Fruit fly (Drosophila melanogaster) whole organism, wandering third instar larva: Measurements from ENCODE around the gene PIG-Wa.
A peak's percentile ranks its signal among the peaks of the same experiment; 100 is the strongest.

Experiments used
- Abd-B ChIP-seq: fragments of >200 bp; optimal IDR thresholded peaks from 2 replicates; lab custom pipeline; 2017; ENCODE audit warnings: missing biosample characterization, missing genetic modification characterization
- CG32264 ChIP-seq: fragments of 200-800 bp; sonication (Bioruptor generic); optimal IDR thresholded peaks from 2 replicates; lab custom pipeline; 2016; ENCODE audit warnings: missing biosample characterization, missing genetic modification characterization
- CG9705 ChIP-seq: fragments of 200-800 bp; sonication (Bioruptor generic); optimal IDR thresholded peaks from 2 replicates; lab custom pipeline; 2018; ENCODE audit warnings: missing biosample characterization, mild to moderate bottlenecking, missing genetic modification characterization
- CrebA ChIP-seq: fragments of 200-800 bp; sonication (Bioruptor generic); optimal IDR thresholded peaks from 2 replicates; lab custom pipeline; 2016; ENCODE audit warnings: missing biosample characterization, mild to moderate bottlenecking, missing genetic modification characterization, borderline replicate concordance
- Dfd ChIP-seq: fragments of >200 bp; optimal IDR thresholded peaks from 2 replicates; lab custom pipeline; 2017; ENCODE audit warnings: missing biosample characterization, missing genetic modification characterization
- Dif ChIP-seq: fragments of 200-275, 200-300 bp; sonication (Bioruptor generic); optimal IDR thresholded peaks from 2 replicates; lab custom pipeline; 2018; ENCODE audit warnings: missing biosample characterization, missing genetic modification characterization; ENCODE audit not compliant: partially characterized antibody
- HLH106 ChIP-seq: fragments of 200-800 bp; optimal IDR thresholded peaks from 3 replicates; lab custom pipeline; 2019; ENCODE audit warnings: missing biosample characterization, mild to moderate bottlenecking, missing genetic modification characterization, moderate library complexity
- Hnf4 ChIP-seq: fragments of 200-800 bp; sonication (Bioruptor generic); optimal IDR thresholded peaks from 2 replicates; lab custom pipeline; 2016; ENCODE audit warnings: missing biosample characterization, mild to moderate bottlenecking, missing genetic modification characterization
- Hr78 ChIP-seq: fragments of >200 bp; optimal IDR thresholded peaks from 2 replicates; lab custom pipeline; 2017; ENCODE audit warnings: missing biosample characterization, missing genetic modification characterization
- Hr83 ChIP-seq: fragments of 200-300 bp; sonication (Bioruptor generic); optimal IDR thresholded peaks from 2 replicates; lab custom pipeline; 2016; ENCODE audit warnings: missing biosample characterization, mild to moderate bottlenecking, missing genetic modification characterization, moderate library complexity; ENCODE audit not compliant: poor library complexity, severe bottlenecking
- Jra ChIP-seq: sonication (Bioruptor generic); optimal IDR thresholded peaks from 2 replicates; lab custom pipeline; 2016; ENCODE audit warnings: missing biosample characterization, missing genetic modification characterization
- Mio ChIP-seq: sonication (Bioruptor generic); optimal IDR thresholded peaks from 2 replicates; lab custom pipeline; 2016; ENCODE audit warnings: missing biosample characterization, missing genetic modification characterization
- Myc ChIP-seq: fragments of >200 bp; optimal IDR thresholded peaks from 2 replicates; lab custom pipeline; 2017
- N ChIP-seq: fragments of >200 bp; optimal IDR thresholded peaks from 2 replicates; lab custom pipeline; 2018; ENCODE audit warnings: missing biosample characterization, missing external identifiers, missing genetic modification characterization
- OdsH ChIP-seq: fragments of 200-800 bp; sonication (Bioruptor generic); optimal IDR thresholded peaks from 2 replicates; lab custom pipeline; 2016; ENCODE audit warnings: missing biosample characterization, mild to moderate bottlenecking, missing genetic modification characterization
- Rel ChIP-seq, 2 experiments: fragments of 200-800 bp; sonication (Bioruptor generic) in 1 of 2; optimal IDR thresholded peaks; 2 replicates in 1 of 2; 3 replicates in 1 of 2; lab custom pipeline; 2016 to 2019; ENCODE audit warnings: mild to moderate bottlenecking in 2 of 2, missing biosample characterization in 2 of 2, missing genetic modification characterization in 2 of 2, moderate library complexity in 1 of 2
- Sp1 ChIP-seq: fragments of 200-800 bp; sonication (Bioruptor generic); optimal IDR thresholded peaks from 3 replicates; lab custom pipeline; 2019; ENCODE audit warnings: missing biosample characterization, mild to moderate bottlenecking, missing genetic modification characterization, moderate library complexity
- Vsx2 ChIP-seq: fragments of 200-300, 225-300 bp; sonication (Bioruptor generic); optimal IDR thresholded peaks from 2 replicates; lab custom pipeline; 2018; ENCODE audit warnings: missing biosample characterization, missing genetic modification characterization; ENCODE audit not compliant: partially characterized antibody
- br ChIP-seq: fragments of 200-800 bp; sonication (Bioruptor generic); optimal IDR thresholded peaks from 2 replicates; lab custom pipeline; 2016; ENCODE audit warnings: missing biosample characterization, missing genetic modification characterization
- brk ChIP-seq: fragments of 200-800 bp; sonication (Bioruptor generic); optimal IDR thresholded peaks from 2 replicates; lab custom pipeline; 2016; ENCODE audit warnings: missing biosample characterization, mild to moderate bottlenecking, missing genetic modification characterization
- dl ChIP-seq, 2 experiments: fragments of 175-275, 200-275 bp in 1 of 2; fragments of 200-275 bp in 1 of 2; sonication (Bioruptor generic); optimal IDR thresholded peaks; lab custom pipeline; 2018; ENCODE audit warnings: mild to moderate bottlenecking in 2 of 2, missing biosample characterization in 2 of 2, missing genetic modification characterization in 2 of 2, moderate library complexity in 2 of 2; ENCODE audit not compliant: partially characterized antibody in 2 of 2, insufficient read depth in 1 of 2
- dmrt93B ChIP-seq: fragments of 200-800 bp; sonication (Bioruptor generic); optimal IDR thresholded peaks from 2 replicates; lab custom pipeline; 2018; ENCODE audit warnings: missing biosample characterization, mild to moderate bottlenecking, missing genetic modification characterization
- dsf ChIP-seq: sonication (Bioruptor generic); optimal IDR thresholded peaks from 2 replicates; lab custom pipeline; 2016; ENCODE audit warnings: missing biosample characterization, missing genetic modification characterization, borderline replicate concordance
- ey ChIP-seq: fragments of 200-800 bp; sonication (Bioruptor generic); optimal IDR thresholded peaks from 2 replicates; lab custom pipeline; 2016; ENCODE audit warnings: missing biosample characterization, missing genetic modification characterization
- foxo ChIP-seq, 2 experiments: fragments of 200-800 bp; sonication (Bioruptor generic); optimal IDR thresholded peaks; 2 replicates in 1 of 2; 3 replicates in 1 of 2; lab custom pipeline; 2016 to 2017; ENCODE audit warnings: missing biosample characterization in 2 of 2, missing genetic modification characterization in 2 of 2
- fru ChIP-seq: fragments of 200-800 bp; sonication (Bioruptor generic); optimal IDR thresholded peaks from 3 replicates; lab custom pipeline; 2016; ENCODE audit warnings: missing biosample characterization, mild to moderate bottlenecking, missing genetic modification characterization
- h ChIP-seq: fragments of 200-800 bp; sonication (Bioruptor generic); optimal IDR thresholded peaks from 3 replicates; lab custom pipeline; 2016; ENCODE audit warnings: missing biosample characterization, mild to moderate bottlenecking, missing genetic modification characterization
- jim ChIP-seq: fragments of 175-275, 200-325 bp; sonication (Bioruptor generic); optimal IDR thresholded peaks from 2 replicates; lab custom pipeline; 2016; ENCODE audit warnings: missing biosample characterization, mild to moderate bottlenecking, missing genetic modification characterization
- lola ChIP-seq: fragments of >200 bp; optimal IDR thresholded peaks from 2 replicates; lab custom pipeline; 2017; ENCODE audit warnings: missing biosample characterization, missing genetic modification characterization
- pan ChIP-seq: fragments of >200 bp; optimal IDR thresholded peaks from 2 replicates; lab custom pipeline; 2017
- psq ChIP-seq: fragments of 200-800 bp; sonication (Bioruptor generic); optimal IDR thresholded peaks from 3 replicates; lab custom pipeline; 2017; ENCODE audit warnings: missing biosample characterization, mild to moderate bottlenecking, missing genetic modification characterization, moderate library complexity
- rgr ChIP-seq: fragments of 200-800 bp; sonication (Bioruptor generic); optimal IDR thresholded peaks from 3 replicates; lab custom pipeline; 2016; ENCODE audit warnings: missing biosample characterization, mild to moderate bottlenecking, missing genetic modification characterization
- sage ChIP-seq: fragments of 200-800 bp; sonication (Bioruptor generic); optimal IDR thresholded peaks from 2 replicates; lab custom pipeline; 2016; ENCODE audit warnings: missing biosample characterization, mild to moderate bottlenecking, missing genetic modification characterization
- sv ChIP-seq: fragments of 200-800 bp; sonication (Bioruptor generic); optimal IDR thresholded peaks from 3 replicates; lab custom pipeline; 2016; ENCODE audit warnings: missing biosample characterization, missing genetic modification characterization
- tai ChIP-seq: sonication (Bioruptor generic); optimal IDR thresholded peaks from 2 replicates; lab custom pipeline; 2016; ENCODE audit warnings: missing biosample characterization, missing genetic modification characterization
- usp ChIP-seq: fragments of >200 bp; optimal IDR thresholded peaks from 2 replicates; lab custom pipeline; 2017; ENCODE audit warnings: missing biosample characterization, missing genetic modification characterization
- woc ChIP-seq: sonication (Bioruptor generic); optimal IDR thresholded peaks from 2 replicates; lab custom pipeline; 2016; ENCODE audit warnings: missing biosample characterization, mild to moderate bottlenecking, missing genetic modification characterization

PIG-Wa gene

DNA sequence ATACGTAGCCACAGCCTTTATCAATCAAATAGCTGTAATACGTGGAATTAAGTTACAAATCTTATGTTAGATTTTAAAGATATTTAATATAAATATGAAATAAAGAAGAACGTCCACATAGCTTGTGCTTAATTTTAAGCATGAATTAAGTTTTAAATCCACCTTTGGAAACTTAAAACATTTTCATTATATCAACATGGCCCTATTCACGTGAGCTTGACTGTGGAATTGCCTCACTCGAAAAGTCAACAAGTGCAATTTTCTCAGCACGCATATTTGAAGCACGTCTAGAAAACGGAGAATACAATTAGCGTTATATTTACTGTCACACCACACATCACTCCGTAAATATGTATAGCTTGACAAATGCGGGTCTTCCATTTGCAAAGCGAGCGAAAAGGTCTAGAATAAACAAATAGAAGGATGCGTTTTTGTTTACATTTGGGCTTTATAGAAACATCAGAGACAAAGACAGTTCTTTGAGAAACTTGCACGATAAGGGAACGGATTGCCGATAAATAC lies 19.3 kb upstream of the PIG-Wa start:
- peak; percentile 89 for TF ChIP-seq psq (GFP tag; lab: Kevin White, UChicago)
- TF ChIP-seq woc (GFP tag; lab: Kevin White, UChicago), result peak; percentile 78
- TF ChIP-seq Jra (GFP tag; lab: Kevin White, UChicago), result no peak
- TF ChIP-seq usp (GFP tag; lab: Kevin White, UChicago), result no peak
- no peak for TF ChIP-seq dl (GFP tag; optimal IDR thresholded peaks at IDR 0.05; lab: Kevin White, UChicago; ENCODE audit: insufficient read depth in 1 of 2, partially characterized antibody in 2 of 2)
- TF ChIP-seq jim (GFP tag; lab: Kevin White, UChicago), result no peak
- TF ChIP-seq CG32264 (GFP tag; lab: Kevin White, UChicago), result peak; percentile 65
- TF ChIP-seq Hnf4 (GFP tag; lab: Kevin White, UChicago), result peak; percentile 82
- TF ChIP-seq Hr78 (GFP tag; lab: Kevin White, UChicago), result no peak
- peak; percentile 92 for TF ChIP-seq OdsH (GFP tag; lab: Kevin White, UChicago)
- TF ChIP-seq rgr (GFP tag; lab: Kevin White, UChicago), result peak; percentile 96
- peak; percentile 91 for TF ChIP-seq ey (GFP tag; lab: Kevin White, UChicago)
- TF ChIP-seq foxo (GFP tag; optimal IDR thresholded peaks at IDR 0.05; lab: Kevin White, UChicago), result peak in 1 of 2 experiments; percentile 95
- peak; percentile 91 for TF ChIP-seq dmrt93B (GFP tag; lab: Kevin White, UChicago)
- peak; percentile 96 for TF ChIP-seq h (GFP tag; lab: Kevin White, UChicago)
- peak; percentile 97 for TF ChIP-seq HLH106 (tag; lab: Kevin White, UChicago)
- peak; percentile 97 for TF ChIP-seq Sp1 (GFP tag; lab: Kevin White, UChicago)
- peak; percentile 41 for TF ChIP-seq dsf (GFP tag; lab: Kevin White, UChicago)
- no peak for TF ChIP-seq Dfd (GFP tag; lab: Kevin White, UChicago)
- peak; percentile 84 for TF ChIP-seq br (GFP tag; lab: Kevin White, UChicago)
- peak; percentile 93 for TF ChIP-seq brk
- peak; percentile 51 for TF ChIP-seq Hr83 (GFP tag; lab: Kevin White, UChicago)
- peak; percentile 93 for TF ChIP-seq fru (GFP tag; lab: Kevin White, UChicago)
- no peak for TF ChIP-seq lola (GFP tag; lab: Kevin White, UChicago)
- TF ChIP-seq Rel (GFP tag; optimal IDR thresholded peaks at IDR 0.05; lab: Kevin White, UChicago), result peak; percentile 94
- TF ChIP-seq Rel (tag; optimal IDR thresholded peaks at IDR 0.05; lab: Kevin White, UChicago), result peak; percentile 84
- peak; percentile 85 for TF ChIP-seq sv
- no peak for TF ChIP-seq CrebA (GFP tag; lab: Kevin White, UChicago)
- TF ChIP-seq sage (GFP tag; lab: Kevin White, UChicago), result peak; percentile 96
- peak; percentile 88 for TF ChIP-seq CG9705 (GFP tag; lab: Kevin White, UChicago)

DNA sequence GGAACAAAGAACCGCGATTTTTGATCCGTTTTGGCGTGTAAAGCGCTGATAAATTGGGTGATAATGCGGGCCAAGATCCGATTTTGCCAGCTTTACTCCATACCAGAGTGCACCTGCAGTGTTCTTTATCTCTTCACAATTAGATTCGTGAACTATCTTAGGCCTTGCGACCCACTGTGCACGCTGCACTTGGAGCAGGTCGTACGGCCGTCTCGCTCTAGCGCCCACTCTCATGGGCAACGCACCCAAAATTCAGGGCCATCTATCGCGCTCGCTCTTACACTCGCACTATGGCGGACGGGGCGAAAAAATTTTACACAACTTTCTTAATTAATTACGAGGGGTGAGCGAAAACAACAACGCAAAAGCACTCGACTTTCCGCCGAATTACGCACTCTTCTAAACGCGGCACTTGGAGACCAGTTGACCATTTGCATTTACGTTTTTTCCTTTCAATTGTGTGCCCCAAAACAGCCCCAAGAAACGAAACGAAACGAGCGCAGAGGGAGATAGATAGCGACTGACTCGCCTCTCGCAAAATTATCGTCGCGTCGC lies 18.7 kb upstream of the PIG-Wa start:
- no peak for TF ChIP-seq Mio (GFP tag; lab: Kevin White, UChicago)
- no peak for TF ChIP-seq h (GFP tag; lab: Kevin White, UChicago)
- TF ChIP-seq Hr83 (GFP tag; lab: Kevin White, UChicago), result peak; percentile 32
- peak; percentile 6 for TF ChIP-seq rgr (GFP tag; lab: Kevin White, UChicago)
- TF ChIP-seq woc (GFP tag; lab: Kevin White, UChicago), result peak; percentile 71
- TF ChIP-seq dl (GFP tag; optimal IDR thresholded peaks at IDR 0.05; lab: Kevin White, UChicago; ENCODE audit: insufficient read depth in 1 of 2, partially characterized antibody in 2 of 2), result peak; percentile 23 to 35
- peak; percentile 55 for TF ChIP-seq Dif (GFP tag; lab: Kevin White, UChicago)
- TF ChIP-seq Rel (GFP tag; optimal IDR thresholded peaks at IDR 0.05; lab: Kevin White, UChicago), result no peak
- TF ChIP-seq Rel (tag; optimal IDR thresholded peaks at IDR 0.05; lab: Kevin White, UChicago), result no peak

DNA sequence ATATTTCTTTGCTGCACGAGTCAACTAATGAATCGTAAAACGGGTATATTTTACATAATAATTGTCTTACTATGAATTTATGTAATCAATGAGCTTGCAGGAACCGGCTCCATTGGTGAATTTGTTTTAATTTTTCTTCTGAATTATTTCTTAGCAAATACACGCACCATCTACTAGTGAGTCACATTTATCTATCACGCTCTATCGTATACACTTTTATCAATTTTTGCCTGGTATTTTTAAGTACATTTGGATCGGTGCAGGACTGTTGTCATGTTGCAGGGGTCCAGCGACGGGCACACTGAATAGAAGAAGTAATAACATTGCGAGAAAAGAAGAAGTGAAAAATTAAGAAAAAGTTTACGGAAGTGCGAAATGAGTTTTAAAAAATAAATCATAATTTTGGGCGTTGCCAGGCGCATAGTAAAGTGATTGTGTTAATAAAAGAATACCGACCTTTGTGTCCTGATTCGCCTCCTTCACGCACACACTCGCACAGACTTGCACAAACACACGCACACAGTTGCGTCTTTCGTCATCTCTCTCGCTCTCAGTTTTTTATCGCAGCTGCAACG lies 17.8 kb upstream of the PIG-Wa start, which contains the start of the genes Rab5 and Axud1:
Gene Rab5 (minus strand): TSS at position 197 of the 575 bp plus-strand sequence.
Gene Axud1 (plus strand): TSS at position 269 of the 575 bp plus-strand sequence.
- TF ChIP-seq sv, result no peak
- TF ChIP-seq Mio (GFP tag; lab: Kevin White, UChicago), result no peak
- peak; percentile 28 for TF ChIP-seq brk
- TF ChIP-seq woc (GFP tag; lab: Kevin White, UChicago), result no peak
- TF ChIP-seq tai, result no peak
- peak; percentile 33 for TF ChIP-seq Hr83 (GFP tag; lab: Kevin White, UChicago)
- TF ChIP-seq Rel (GFP tag; optimal IDR thresholded peaks at IDR 0.05; lab: Kevin White, UChicago), result no peak
- no peak for TF ChIP-seq Rel (tag; optimal IDR thresholded peaks at IDR 0.05; lab: Kevin White, UChicago)
- no peak for TF ChIP-seq Vsx2 (GFP tag; lab: Kevin White, UChicago)
- TF ChIP-seq CrebA (GFP tag; lab: Kevin White, UChicago), result no peak
- no peak for TF ChIP-seq dl (GFP tag; optimal IDR thresholded peaks at IDR 0.05; lab: Kevin White, UChicago; ENCODE audit: insufficient read depth in 1 of 2, partially characterized antibody in 2 of 2)
- no peak for TF ChIP-seq foxo (GFP tag; optimal IDR thresholded peaks at IDR 0.05; lab: Kevin White, UChicago)
- TF ChIP-seq usp (GFP tag; lab: Kevin White, UChicago), result no peak
- TF ChIP-seq Hnf4 (GFP tag; lab: Kevin White, UChicago), result no peak
- no peak for TF ChIP-seq rgr (GFP tag; lab: Kevin White, UChicago)
- TF ChIP-seq Myc (lab: Kevin White, UChicago), result no peak
- no peak for TF ChIP-seq OdsH (GFP tag; lab: Kevin White, UChicago)
- TF ChIP-seq dsf (GFP tag; lab: Kevin White, UChicago), result no peak
- peak; percentile 47 for TF ChIP-seq fru (GFP tag; lab: Kevin White, UChicago)
- no peak for TF ChIP-seq Dif (GFP tag; lab: Kevin White, UChicago)
- TF ChIP-seq psq (GFP tag; lab: Kevin White, UChicago), result no peak
- TF ChIP-seq N (GFP tag; lab: Kevin White, UChicago), result no peak
- TF ChIP-seq Abd-B, result no peak
- no peak for TF ChIP-seq CG32264 (GFP tag; lab: Kevin White, UChicago)
- no peak for TF ChIP-seq jim (GFP tag; lab: Kevin White, UChicago)
- no peak for TF ChIP-seq sage (GFP tag; lab: Kevin White, UChicago)
- no peak for TF ChIP-seq CG9705 (GFP tag; lab: Kevin White, UChicago)
- TF ChIP-seq pan, result no peak
- no peak for TF ChIP-seq dmrt93B (GFP tag; lab: Kevin White, UChicago)
- no peak for TF ChIP-seq HLH106 (tag; lab: Kevin White, UChicago)
- TF ChIP-seq Jra (GFP tag; lab: Kevin White, UChicago), result peak; percentile 45
